Fruit fly (Drosophila melanogaster): ENCODE measurements around the gene ome.

Gene ome

DNA sequence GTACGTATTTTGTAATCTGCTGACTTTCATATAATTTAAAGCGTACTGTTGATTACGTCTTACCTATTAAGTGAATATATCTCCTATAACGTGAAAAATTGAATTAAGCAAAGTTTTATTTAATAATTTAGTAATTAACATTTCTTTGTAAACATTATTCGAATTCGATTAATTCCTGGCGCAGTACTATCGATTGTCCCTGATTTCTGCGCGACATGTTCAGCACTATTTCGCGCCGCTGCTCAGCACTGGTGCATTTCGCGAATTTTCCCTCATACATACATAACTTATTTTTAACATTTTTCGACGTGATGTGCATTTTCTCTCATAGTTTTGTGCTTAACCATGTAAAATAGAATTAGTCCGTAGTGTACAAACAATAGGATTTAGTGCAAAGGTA, 117.0 kb downstream of the ome start, which contains the start of gene Helz:
Gene Helz, plus strand, starts transcription at position 260 of the 400 bp plus-strand sequence.
- TF ChIP-seq HLH106 (tag; optimal IDR thresholded peaks at IDR 0.05) (peak; percentile 6), Hr83 (GFP tag; optimal IDR thresholded peaks at IDR 0.05; ENCODE audit: poor library complexity, severe bottlenecking) (peak; percentile 64), rgr (GFP tag; optimal IDR thresholded peaks at IDR 0.05) (peak; percentile 14), Hnf4 (GFP tag; optimal IDR thresholded peaks at IDR 0.05) (peak; percentile 59), sv (GFP tag; optimal IDR thresholded peaks at IDR 0.05) (no peak), woc (GFP tag; optimal IDR thresholded peaks at IDR 0.05) (no peak), sage (GFP tag; optimal IDR thresholded peaks at IDR 0.05) (peak; percentile 62), OdsH (GFP tag; optimal IDR thresholded peaks at IDR 0.05) (peak; percentile 3), h (GFP tag; optimal IDR thresholded peaks at IDR 0.05) (peak; percentile 22)

DNA sequence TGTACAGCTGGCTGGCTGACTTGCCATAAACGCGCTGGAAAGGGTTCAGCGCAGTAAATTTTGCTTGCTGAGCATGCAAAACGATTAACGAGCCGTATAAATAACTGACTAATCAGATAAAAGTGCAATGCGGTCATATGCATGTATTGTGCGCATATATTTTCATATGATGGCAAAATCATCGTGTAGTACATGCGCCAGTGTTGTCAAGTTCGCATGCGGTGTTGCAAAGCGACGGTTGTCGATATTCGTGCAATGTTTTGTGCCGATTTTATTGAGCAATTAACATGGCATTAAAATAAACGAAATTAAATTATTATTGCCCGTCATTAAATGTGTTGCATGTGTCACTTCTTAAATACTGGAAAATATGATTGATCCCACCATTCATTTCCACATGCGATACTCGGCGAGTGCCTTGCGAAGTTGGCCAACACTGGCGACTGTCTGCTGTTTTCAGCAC, 117.5 kb downstream of the ome start:
- TF ChIP-seq rgr (GFP tag; optimal IDR thresholded peaks at IDR 0.05): peak; percentile 91
- peak; percentile 81 for TF ChIP-seq psq (GFP tag; optimal IDR thresholded peaks at IDR 0.05)
- TF ChIP-seq Hnf4 (GFP tag; optimal IDR thresholded peaks at IDR 0.05): peak; percentile 95
- TF ChIP-seq Myc (optimal IDR thresholded peaks at IDR 0.05): peak; percentile 78
- TF ChIP-seq foxo (GFP tag; optimal IDR thresholded peaks at IDR 0.05): peak; percentile 73 to 92
- no peak for TF ChIP-seq lola (GFP tag; optimal IDR thresholded peaks at IDR 0.05)
- TF ChIP-seq tai (GFP tag; optimal IDR thresholded peaks at IDR 0.05): no peak
- TF ChIP-seq GATAd (GFP tag; optimal IDR thresholded peaks at IDR 0.05): peak; percentile 88
- peak; percentile 71 for TF ChIP-seq Sp1 (GFP tag; optimal IDR thresholded peaks at IDR 0.05)
- TF ChIP-seq CrebA (GFP tag; optimal IDR thresholded peaks at IDR 0.05; ENCODE audit: borderline replicate concordance): no peak
- TF ChIP-seq brk (GFP tag; optimal IDR thresholded peaks at IDR 0.05): peak; percentile 88
- peak; percentile 83 for TF ChIP-seq dsf (GFP tag; optimal IDR thresholded peaks at IDR 0.05; ENCODE audit: borderline replicate concordance)
- TF ChIP-seq Hr83 (GFP tag; optimal IDR thresholded peaks at IDR 0.05; ENCODE audit: poor library complexity, severe bottlenecking): peak; percentile 83
- no peak for TF ChIP-seq Vsx2 (GFP tag; optimal IDR thresholded peaks at IDR 0.05; ENCODE audit: partially characterized antibody)
- peak; percentile 79 for TF ChIP-seq HLH106 (tag; optimal IDR thresholded peaks at IDR 0.05)
- no peak for TF ChIP-seq pan (optimal IDR thresholded peaks at IDR 0.05)
- peak; percentile 80 for TF ChIP-seq CG9705 (GFP tag; optimal IDR thresholded peaks at IDR 0.05)
- peak; percentile 87 for TF ChIP-seq ey (GFP tag; optimal IDR thresholded peaks at IDR 0.05)
- peak; percentile 74 for TF ChIP-seq CG32264 (GFP tag; optimal IDR thresholded peaks at IDR 0.05)
- TF ChIP-seq woc (GFP tag; optimal IDR thresholded peaks at IDR 0.05): no peak
- TF ChIP-seq N (GFP tag; optimal IDR thresholded peaks at IDR 0.05): no peak
- TF ChIP-seq Dif (GFP tag; optimal IDR thresholded peaks at IDR 0.05; ENCODE audit: partially characterized antibody): no peak
- TF ChIP-seq sv (GFP tag; optimal IDR thresholded peaks at IDR 0.05): peak; percentile 54
- TF ChIP-seq Jra (GFP tag; optimal IDR thresholded peaks at IDR 0.05): peak; percentile 89
- peak; percentile 44 for TF ChIP-seq Mio (GFP tag; optimal IDR thresholded peaks at IDR 0.05)
- TF ChIP-seq br (GFP tag; optimal IDR thresholded peaks at IDR 0.05): peak; percentile 90
- TF ChIP-seq dmrt93B (GFP tag; optimal IDR thresholded peaks at IDR 0.05): peak; percentile 75
- no peak for TF ChIP-seq jim (GFP tag; optimal IDR thresholded peaks at IDR 0.05)
- no peak for TF ChIP-seq Hr78 (GFP tag; optimal IDR thresholded peaks at IDR 0.05)
- TF ChIP-seq OdsH (GFP tag; optimal IDR thresholded peaks at IDR 0.05): peak; percentile 85
- no peak for TF ChIP-seq Dfd (GFP tag; optimal IDR thresholded peaks at IDR 0.05)
- no peak for TF ChIP-seq Rel (GFP tag; optimal IDR thresholded peaks at IDR 0.05)
- TF ChIP-seq Rel (tag; optimal IDR thresholded peaks at IDR 0.05): peak; percentile 81
- no peak for TF ChIP-seq Abd-B (GFP tag; optimal IDR thresholded peaks at IDR 0.05)
- TF ChIP-seq dl (GFP tag; optimal IDR thresholded peaks at IDR 0.05; ENCODE audit: insufficient read depth in 1 of 2, partially characterized antibody in 2 of 2): no peak
- TF ChIP-seq h (GFP tag; optimal IDR thresholded peaks at IDR 0.05): peak; percentile 92
- TF ChIP-seq sage (GFP tag; optimal IDR thresholded peaks at IDR 0.05): peak; percentile 81
- TF ChIP-seq fru (GFP tag; optimal IDR thresholded peaks at IDR 0.05): peak; percentile 88
- no peak for TF ChIP-seq usp (GFP tag; optimal IDR thresholded peaks at IDR 0.05)

Data from whole organism, wandering third instar larva.